Fruit fly (Drosophila melanogaster) whole organism, prepupa: ENCODE measurements around the gene CG14624.

Source experiments
- CG11762 ChIP-seq: fragments of 200-800 bp; sonication (Bioruptor generic); optimal IDR thresholded peaks from 3 replicates; lab custom pipeline; 2016; ENCODE audit warnings: missing biosample characterization, missing genetic modification characterization; ENCODE audit not compliant: insufficient read depth
- CG3919 ChIP-seq: fragments of 200-800 bp; sonication (Bioruptor generic); optimal IDR thresholded peaks from 3 replicates; lab custom pipeline; 2016; ENCODE audit warnings: missing biosample characterization, missing genetic modification characterization
- CG4318 ChIP-seq: fragments of 200-800 bp; sonication (Bioruptor generic); optimal IDR thresholded peaks from 3 replicates; lab custom pipeline; 2017; ENCODE audit warnings: missing biosample characterization, mild to moderate bottlenecking, missing genetic modification characterization
- Eip75B ChIP-seq: fragments of 200-800 bp; sonication (Bioruptor generic); optimal IDR thresholded peaks from 3 replicates; lab custom pipeline; 2016; ENCODE audit warnings: missing biosample characterization, missing genetic modification characterization
- Gug ChIP-seq: fragments of 200-800 bp; sonication (Bioruptor generic); IDR thresholded peaks from 2 replicates; pipeline ENCODE4 v1.3.6; 2022; ENCODE audit warnings: missing biosample characterization, missing genetic modification characterization
- Hr38 ChIP-seq: sonication (Bioruptor generic); optimal IDR thresholded peaks from 2 replicates; lab custom pipeline; 2016; ENCODE audit warnings: missing biosample characterization, missing genetic modification characterization
- OdsH ChIP-seq: fragments of 200-800 bp; sonication (Bioruptor generic); optimal IDR thresholded peaks from 3 replicates; lab custom pipeline; 2016; ENCODE audit warnings: missing biosample characterization, missing genetic modification characterization
- achi ChIP-seq: fragments of 200-800 bp; sonication (Bioruptor generic); optimal IDR thresholded peaks from 3 replicates; lab custom pipeline; 2016; ENCODE audit warnings: missing biosample characterization, missing genetic modification characterization
- net ChIP-seq: fragments of 200-800 bp; sonication (Bioruptor generic); optimal IDR thresholded peaks from 3 replicates; lab custom pipeline; 2016; ENCODE audit warnings: missing biosample characterization, missing genetic modification characterization

DNA sequence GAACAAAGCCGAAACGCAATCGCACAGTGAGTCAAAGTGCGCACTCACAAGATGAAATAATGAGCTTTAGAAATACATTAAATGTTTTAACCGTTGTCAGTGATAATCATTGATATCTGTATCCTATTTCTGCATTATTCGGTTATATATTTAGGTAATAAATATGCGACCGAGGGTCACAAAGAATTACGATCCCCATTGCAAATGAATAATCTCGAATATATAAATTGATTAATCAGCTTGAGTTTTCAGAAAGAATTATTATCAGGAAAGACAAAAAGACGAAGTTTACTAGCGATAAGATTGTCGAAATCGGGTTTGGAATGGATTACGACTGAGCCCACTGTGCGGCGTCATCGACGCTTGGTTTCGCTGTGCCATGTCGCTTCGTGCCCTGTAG, 35.5 kb upstream of the CG14624 start:
- TF ChIP-seq CG4318 (GFP tag; lab: Kevin White, UChicago) (no peak), Eip75B (peak; percentile 55), CG3919 (GFP tag; lab: Kevin White, UChicago) (peak; percentile 44), Hr38 (no peak), CG11762 (GFP tag; lab: Kevin White, UChicago) (peak; percentile 30), achi (peak; percentile 37), OdsH (GFP tag; lab: Kevin White, UChicago) (peak; percentile 57), net (peak; percentile 35), Gug (GFP tag; lab: Robert Waterston, UW) (no peak)
